Worm (Caenorhabditis elegans): ENCODE results near the gene metl-13.

DNA sequence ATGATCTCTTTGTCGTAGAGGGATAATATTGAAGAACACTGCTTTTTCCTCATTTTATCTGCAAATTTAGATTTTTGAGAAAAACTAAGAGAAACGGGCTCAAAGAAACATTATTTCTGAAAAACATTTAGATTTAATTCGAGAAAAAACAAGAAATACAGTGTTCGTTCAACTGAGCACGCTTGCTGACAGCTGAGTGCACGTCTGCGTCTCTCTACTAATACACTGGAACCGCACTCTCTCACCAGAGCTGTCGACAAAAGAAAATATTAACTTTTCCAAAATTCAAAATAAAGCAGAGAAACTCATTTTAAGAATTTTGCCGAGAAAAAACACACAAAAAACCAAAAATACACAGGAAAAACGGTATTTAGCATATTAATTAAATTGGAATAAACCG is 21.6 kb upstream of the metl-13 start, which contains the start of gene drh-1:
- TF ChIP-seq unc-62 (GFP tag; optimal IDR thresholded peaks at IDR 0.05): no peak
- TF ChIP-seq nhr-25 (tag; optimal IDR thresholded peaks at IDR 0.05): no peak
- TF ChIP-seq egl-27 (tag; optimal IDR thresholded peaks at IDR 0.05): no peak
- TF ChIP-seq nhr-6 (tag; optimal IDR thresholded peaks at IDR 0.05): no peak
